Fruit fly (Drosophila melanogaster): Measurements from ENCODE around the gene CG15260.

DNA sequence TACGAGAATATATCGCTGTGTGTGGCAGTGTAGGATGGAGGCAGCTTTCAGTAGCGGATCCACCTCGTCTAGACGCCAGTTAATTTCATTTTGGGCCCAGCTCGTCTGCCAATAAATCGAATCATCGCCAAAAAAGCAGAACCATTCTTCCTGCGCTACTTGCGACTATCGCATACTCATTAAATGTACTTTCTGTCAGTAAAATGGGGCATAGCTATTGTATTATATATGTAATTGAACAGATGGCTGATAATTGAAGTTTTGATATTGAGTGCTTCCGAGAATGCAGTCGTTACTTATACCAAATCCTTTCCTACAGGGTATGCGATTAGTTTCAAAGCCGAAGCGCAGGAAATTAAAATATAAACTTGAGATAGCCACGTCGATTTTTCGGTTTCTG, 47.3 kb downstream of the CG15260 start:
- TF ChIP-seq CG8478 (optimal IDR thresholded peaks at IDR 0.05), result no peak
- TF ChIP-seq Dll (optimal IDR thresholded peaks at IDR 0.05), result no peak
